Worm (Caenorhabditis elegans): Measurements from ENCODE around the gene thn-4.

ce11 chrV:16831310-16831709 lies 40.0 kb downstream of the thn-4 start:
- TF ChIP-seq flt-1 (GFP tag; IDR thresholded peaks at IDR 0.05), result no peak
- no peak for TF ChIP-seq ref-1 (GFP tag; conservative IDR thresholded peaks at IDR 0.05)
- no peak for TF ChIP-seq tab-1 (GFP tag; IDR thresholded peaks at IDR 0.05)
- TF ChIP-seq cog-1 (tag; optimal IDR thresholded peaks at IDR 0.05), result no peak
- TF ChIP-seq T22C8.4 (GFP tag; IDR thresholded peaks at IDR 0.05), result no peak
- no peak for TF ChIP-seq ztf-23 (GFP tag; IDR thresholded peaks at IDR 0.05)
- TF ChIP-seq ztf-29 (GFP tag; IDR thresholded peaks at IDR 0.05), result no peak
- TF ChIP-seq klf-2 (GFP tag; conservative IDR thresholded peaks at IDR 0.05), result no peak
- TF ChIP-seq med-1 (GFP tag; optimal IDR thresholded peaks at IDR 0.05; ENCODE audit: insufficient read depth), result no peak

Measured in whole organism, midembryonic.